Worm (Caenorhabditis elegans): ENCODE data around the gene F08H9.2.

ce11 chrV:14460615-14461102, at the start of gene F08H9.2:
- TF ChIP-seq nhr-129 (tag; optimal IDR thresholded peaks at IDR 0.05), result no peak
- no peak for TF ChIP-seq fos-1 (tag; optimal IDR thresholded peaks at IDR 0.05)
- no peak for TF ChIP-seq ZK546.5 (tag; optimal IDR thresholded peaks at IDR 0.05)
- TF ChIP-seq lin-11 (tag; optimal IDR thresholded peaks at IDR 0.05), result no peak
- no peak for TF ChIP-seq unc-62 (GFP tag; optimal IDR thresholded peaks at IDR 0.05)
- no peak for TF ChIP-seq skn-1 (tag; optimal IDR thresholded peaks at IDR 0.05)
- no peak for TF ChIP-seq mdl-1 (tag; optimal IDR thresholded peaks at IDR 0.05)
- TF ChIP-seq alr-1 (tag; optimal IDR thresholded peaks at IDR 0.05), result no peak
- TF ChIP-seq ama-1 (optimal IDR thresholded peaks at IDR 0.05), result no peak
- TF ChIP-seq lsy-2 (tag; optimal IDR thresholded peaks at IDR 0.05), result no peak
- TF ChIP-seq nhr-10 (tag; optimal IDR thresholded peaks at IDR 0.05), result no peak

Measured in whole organism, L2 larva.